Fruit fly (Drosophila melanogaster) whole organism, embryonic: ENCODE results near the gene CG3662.

Experiments used
- ATbp ChIP-seq: fragments of 200-800 bp; sonication (Bioruptor generic); optimal IDR thresholded peaks from 2 replicates; lab custom pipeline; 2017; ENCODE audit warnings: missing biosample characterization, mild to moderate bottlenecking, missing genetic modification characterization, missing genetic modification reagents
- Adf1 ChIP-seq: fragments of 200-800 bp; sonication (Bioruptor generic); IDR thresholded peaks from 2 replicates; pipeline ENCODE4 v1.3.6; 2022; ENCODE audit warnings: missing biosample characterization, missing genetic modification characterization
- B-H1 ChIP-seq: fragments of 200-800 bp; sonication (Bioruptor generic); IDR thresholded peaks from 3 replicates; pipeline ENCODE4 v1.3.6; 2022; ENCODE audit warnings: missing biosample characterization, missing genetic modification characterization
- Bdp1 ChIP-seq: fragments of 200-800 bp; sonication (Bioruptor generic); optimal IDR thresholded peaks from 3 replicates; lab custom pipeline; 2016; ENCODE audit warnings: missing biosample characterization, missing genetic modification characterization
- Bgb ChIP-seq: fragments of 200-800 bp; sonication (Bioruptor generic); IDR thresholded peaks from 2 replicates; pipeline ENCODE4 v1.3.6; 2022; ENCODE audit warnings: missing biosample characterization, missing genetic modification characterization; ENCODE audit not compliant: partially characterized antibody
- Bteb2 ChIP-seq: fragments of 200-800 bp; sonication (Bioruptor generic); optimal IDR thresholded peaks from 2 replicates; lab custom pipeline; 2016; ENCODE audit warnings: missing biosample characterization, missing genetic modification characterization
- CG10209 ChIP-seq: fragments of 200-800 bp; sonication (Bioruptor generic); optimal IDR thresholded peaks from 3 replicates; lab custom pipeline; 2017; ENCODE audit warnings: missing biosample characterization, mild to moderate bottlenecking, missing genetic modification characterization, missing genetic modification reagents
- CG10321 ChIP-seq: fragments of 200-800 bp; sonication (Bioruptor generic); IDR thresholded peaks from 2 replicates; pipeline ENCODE4 v1.3.6; 2022; ENCODE audit warnings: missing biosample characterization, missing genetic modification characterization
- CG16779 ChIP-seq: fragments of 200-800 bp; sonication (Bioruptor generic); IDR thresholded peaks from 2 replicates; pipeline ENCODE4 v1.3.6; 2022; ENCODE audit warnings: missing biosample characterization, missing genetic modification characterization
- CG18599 ChIP-seq: fragments of 200-800 bp; sonication (Bioruptor generic); optimal IDR thresholded peaks from 3 replicates; lab custom pipeline; 2017; ENCODE audit warnings: missing biosample characterization, missing genetic modification characterization, mild to moderate bottlenecking, moderate library complexity, missing genetic modification reagents
- CG18764 ChIP-seq: fragments of 200-800 bp; sonication (Bioruptor generic); optimal IDR thresholded peaks from 3 replicates; lab custom pipeline; 2016; ENCODE audit warnings: missing biosample characterization, missing genetic modification characterization
- CG2199 ChIP-seq: fragments of 200-800 bp; sonication (Bioruptor generic); IDR thresholded peaks from 3 replicates; pipeline ENCODE4 v1.3.6; 2022; ENCODE audit warnings: missing biosample characterization, missing genetic modification characterization
- CG3065 ChIP-seq: fragments of 200-800 bp; sonication (Bioruptor generic); optimal IDR thresholded peaks from 2 replicates; lab custom pipeline; 2016; ENCODE audit warnings: missing biosample characterization, missing genetic modification characterization
- CG3838 ChIP-seq: fragments of 200-800 bp; sonication (Bioruptor generic); optimal IDR thresholded peaks from 3 replicates; lab custom pipeline; 2016; ENCODE audit warnings: missing biosample characterization, missing genetic modification characterization
- CG42726 ChIP-seq: fragments of 200-800 bp; sonication (Bioruptor generic); IDR thresholded peaks from 2 replicates; pipeline ENCODE4 v1.3.6; 2022; ENCODE audit warnings: missing biosample characterization, missing genetic modification characterization; ENCODE audit not compliant: partially characterized antibody
- CG43689 ChIP-seq: fragments of 200-800 bp; sonication (Bioruptor generic); IDR thresholded peaks from 2 replicates; pipeline ENCODE4 v1.3.6; 2022; ENCODE audit warnings: missing biosample characterization, missing genetic modification characterization
- CG4707 ChIP-seq: fragments of 200-800 bp; sonication (Bioruptor generic); optimal IDR thresholded peaks from 2 replicates; lab custom pipeline; 2018; ENCODE audit warnings: missing biosample characterization, mild to moderate bottlenecking, missing genetic modification characterization, moderate library complexity
- CG4730 ChIP-seq: fragments of 200-800 bp; sonication (Bioruptor generic); IDR thresholded peaks from 2 replicates; pipeline ENCODE4 v1.3.6; 2022; ENCODE audit warnings: missing biosample characterization, missing genetic modification characterization
- CG7556 ChIP-seq: fragments of 200-800 bp; sonication (Bioruptor generic); optimal IDR thresholded peaks from 2 replicates; lab custom pipeline; 2017; ENCODE audit warnings: missing biosample characterization, mild to moderate bottlenecking, missing genetic modification characterization
- Dll ChIP-seq: fragments of 200-800 bp; sonication (Bioruptor generic); IDR thresholded peaks from 4 replicates; pipeline ENCODE4 v1.3.6; 2022; ENCODE audit warnings: missing biosample characterization, missing genetic modification characterization; ENCODE audit not compliant: partially characterized antibody
- Gug ChIP-seq: fragments of 200-800 bp; sonication (Bioruptor generic); IDR thresholded peaks from 4 replicates; pipeline ENCODE4 v1.3.6; 2022; ENCODE audit warnings: missing biosample characterization, missing genetic modification characterization
- HLH54F ChIP-seq: fragments of 200-800 bp; sonication (Bioruptor generic); optimal IDR thresholded peaks from 3 replicates; lab custom pipeline; 2016; ENCODE audit warnings: missing biosample characterization, missing genetic modification characterization
- HLHmδ ChIP-seq: fragments of 200-800 bp; sonication (Bioruptor generic); optimal IDR thresholded peaks from 2 replicates; lab custom pipeline; 2018; ENCODE audit warnings: missing biosample characterization, mild to moderate bottlenecking, missing genetic modification characterization, moderate library complexity
- Hey ChIP-seq: fragments of 200-800 bp; sonication (Bioruptor generic); optimal IDR thresholded peaks from 3 replicates; lab custom pipeline; 2018; ENCODE audit warnings: missing biosample characterization, mild to moderate bottlenecking, missing genetic modification characterization
- HmgZ ChIP-seq: fragments of 200-800 bp; sonication (Bioruptor generic); optimal IDR thresholded peaks from 2 replicates; lab custom pipeline; 2018; ENCODE audit warnings: missing biosample characterization, mild to moderate bottlenecking, missing genetic modification characterization
- MESR4 ChIP-seq: fragments of 200-800 bp; sonication (Bioruptor generic); optimal IDR thresholded peaks from 2 replicates; lab custom pipeline; 2018; ENCODE audit warnings: missing biosample characterization, mild to moderate bottlenecking, missing genetic modification characterization, moderate library complexity
- Neu2 ChIP-seq: fragments of 200-800 bp; sonication (Bioruptor generic); optimal IDR thresholded peaks from 3 replicates; lab custom pipeline; 2016; ENCODE audit warnings: missing biosample characterization, missing genetic modification characterization, borderline replicate concordance
- Nf-YB ChIP-seq: fragments of 200-800 bp; sonication (Bioruptor generic); optimal IDR thresholded peaks from 3 replicates; lab custom pipeline; 2019; ENCODE audit warnings: missing biosample characterization, mild to moderate bottlenecking, missing genetic modification characterization, moderate library complexity
- Ptx1 ChIP-seq: fragments of 200-800 bp; sonication (Bioruptor generic); IDR thresholded peaks from 2 replicates; pipeline ENCODE4 v1.3.6; 2022; ENCODE audit warnings: missing biosample characterization, missing genetic modification characterization
- ab ChIP-seq: fragments of 200-800 bp; sonication (Bioruptor generic); optimal IDR thresholded peaks from 2 replicates; lab custom pipeline; 2016; ENCODE audit warnings: missing biosample characterization, missing genetic modification characterization
- aop ChIP-seq: fragments of 200-800 bp; sonication (Bioruptor generic); IDR thresholded peaks from 2 replicates; pipeline ENCODE4 v1.3.6; 2022; ENCODE audit warnings: missing biosample characterization, missing genetic modification characterization
- ap ChIP-seq: fragments of 200-800 bp; sonication (Bioruptor generic); IDR thresholded peaks from 2 replicates; pipeline ENCODE4 v1.3.6; 2022; ENCODE audit warnings: missing biosample characterization, missing genetic modification characterization
- bab2 ChIP-seq: fragments of 200-800 bp; sonication (Bioruptor generic); optimal IDR thresholded peaks from 2 replicates; lab custom pipeline; 2016; ENCODE audit warnings: missing biosample characterization, missing genetic modification characterization
- cato ChIP-seq: fragments of 200-800 bp; sonication (Bioruptor generic); optimal IDR thresholded peaks from 2 replicates; lab custom pipeline; 2016; ENCODE audit warnings: missing biosample characterization, missing genetic modification characterization, borderline replicate concordance
- crp ChIP-seq, 2 experiments: fragments of 200-800 bp; sonication (Bioruptor generic); optimal IDR thresholded peaks; 2 replicates in 1 of 2; 3 replicates in 1 of 2; lab custom pipeline; 2017; ENCODE audit warnings: missing biosample characterization in 2 of 2, missing genetic modification characterization in 2 of 2, mild to moderate bottlenecking in 1 of 2, moderate library complexity in 1 of 2
- fu2 ChIP-seq: fragments of 200-800 bp; sonication (Bioruptor generic); optimal IDR thresholded peaks from 2 replicates; lab custom pipeline; 2016; ENCODE audit warnings: missing biosample characterization, missing genetic modification characterization
- gcm2 ChIP-seq: fragments of 200-800 bp; sonication (Bioruptor generic); optimal IDR thresholded peaks from 2 replicates; lab custom pipeline; 2016; ENCODE audit warnings: missing biosample characterization, missing genetic modification characterization
- ken ChIP-seq: fragments of 200-800 bp; sonication (Bioruptor generic); IDR thresholded peaks from 3 replicates; pipeline ENCODE4 v1.3.6; 2022; ENCODE audit warnings: missing biosample characterization, missing genetic modification characterization
- nau ChIP-seq: fragments of 200-800 bp; sonication (Bioruptor generic); optimal IDR thresholded peaks from 3 replicates; lab custom pipeline; 2017; ENCODE audit warnings: missing biosample characterization, mild to moderate bottlenecking, missing genetic modification characterization, missing genetic modification reagents
- nerfin-2 ChIP-seq: fragments of 200-800 bp; sonication (Bioruptor generic); IDR thresholded peaks from 2 replicates; pipeline ENCODE4 v1.3.6; 2022; ENCODE audit warnings: missing biosample characterization, missing genetic modification characterization; ENCODE audit not compliant: partially characterized antibody
- otp ChIP-seq: fragments of 200-800 bp; sonication (Bioruptor generic); IDR thresholded peaks from 3 replicates; pipeline ENCODE4, ENCODE4 v1.3.6; 2022; ENCODE audit warnings: missing biosample characterization, missing genetic modification characterization
- phol ChIP-seq: fragments of 200-800 bp; sonication (Bioruptor generic); optimal IDR thresholded peaks from 3 replicates; lab custom pipeline; 2018; ENCODE audit warnings: missing biosample characterization, mild to moderate bottlenecking, missing genetic modification characterization, moderate library complexity
- pnt ChIP-seq: fragments of 200-800 bp; sonication (Bioruptor generic); optimal IDR thresholded peaks from 3 replicates; lab custom pipeline; 2016; ENCODE audit warnings: missing biosample characterization, missing genetic modification characterization
- run ChIP-seq: fragments of 200-800 bp; sonication (Bioruptor generic); optimal IDR thresholded peaks from 3 replicates; lab custom pipeline; 2018; ENCODE audit warnings: missing biosample characterization, mild to moderate bottlenecking, missing genetic modification characterization
- sens ChIP-seq: fragments of 200-800 bp; sonication (Bioruptor generic); peaks from one replicate; lab custom pipeline; 2016; ENCODE audit warnings: missing biosample characterization, missing genetic modification characterization
- sob ChIP-seq: fragments of 200-800 bp; sonication (Bioruptor generic); IDR thresholded peaks from 2 replicates; pipeline ENCODE4 v1.3.6; 2022; ENCODE audit warnings: missing biosample characterization, missing genetic modification characterization
- sqz ChIP-seq: fragments of 200-800 bp; sonication (Bioruptor generic); optimal IDR thresholded peaks from 3 replicates; lab custom pipeline; 2018; ENCODE audit warnings: missing biosample characterization, mild to moderate bottlenecking, missing genetic modification characterization
- tio ChIP-seq: fragments of 200-800 bp; sonication (Bioruptor generic); optimal IDR thresholded peaks from 2 replicates; lab custom pipeline; 2017; ENCODE audit warnings: missing biosample characterization, missing genetic modification characterization, inconsistent platforms
- vfl ChIP-seq: fragments of 200-800 bp; sonication (Bioruptor generic); optimal IDR thresholded peaks from 2 replicates; lab custom pipeline; 2016; ENCODE audit warnings: missing biosample characterization, missing genetic modification characterization

Gene CG3662

DNA sequence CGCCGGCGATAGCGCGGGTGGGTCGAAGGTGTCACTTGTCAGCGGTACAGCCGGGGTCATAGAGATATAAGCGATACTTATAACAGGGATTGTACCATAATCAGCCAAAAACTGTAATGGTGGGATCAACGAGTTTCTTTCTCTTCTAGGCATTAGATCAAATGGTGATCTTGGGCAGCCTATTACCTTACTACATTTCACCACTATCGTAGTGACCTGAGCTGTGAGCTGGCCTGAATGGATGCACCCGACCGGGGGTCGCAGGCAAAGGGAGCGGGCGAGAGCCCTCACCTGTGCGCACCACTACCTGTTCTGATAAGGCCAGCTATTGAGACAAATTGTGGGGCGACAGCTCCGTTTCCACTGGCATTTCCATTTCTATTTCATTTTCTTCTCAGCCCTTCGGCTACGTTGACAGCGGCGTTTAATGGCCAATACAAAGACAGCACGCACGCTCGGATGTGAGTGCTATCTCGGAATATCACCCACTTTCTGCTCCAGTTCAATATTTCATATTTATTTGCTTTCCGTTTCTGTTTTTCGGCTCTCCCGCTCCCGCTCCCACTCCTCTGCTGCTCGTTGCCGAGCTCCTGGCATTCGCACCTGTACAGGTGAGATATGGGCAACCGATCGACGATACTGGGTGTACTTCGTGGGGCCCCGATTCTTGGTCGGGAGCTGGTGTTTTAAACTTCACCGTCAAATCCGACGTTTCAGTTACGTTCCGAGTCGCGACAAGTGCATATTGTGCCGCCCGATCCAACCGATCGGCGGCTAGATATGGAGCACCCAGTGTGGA lies 35.8 kb downstream of the CG3662 start (continued):
- TF ChIP-seq CG4707 (GFP tag; lab: Kevin White, UChicago) (peak; percentile 64), B-H1 (peak; percentile 73), gcm2 (no peak), cato (GFP tag; lab: Kevin White, UChicago) (peak; percentile 46), Neu2 (GFP tag; lab: Kevin White, UChicago) (no peak), HLHmδ (GFP tag; lab: Kevin White, UChicago) (no peak), crp (GFP tag; optimal IDR thresholded peaks at IDR 0.05; lab: Kevin White, UChicago) (peak in 1 of 2 experiments; percentile 23), CG10209 (GFP tag; lab: Kevin White, UChicago) (peak; percentile 80), CG43689 (GFP tag; lab: Robert Waterston, UW) (peak; percentile 53; the same call in 1 of the 2 replicates), Gug (peak; percentile 85), vfl (peak; percentile 38), HLH54F (GFP tag; lab: Kevin White, UChicago) (peak; percentile 38), Nf-YB (peak; percentile 56), otp (peak; percentile 89), ken (GFP tag; lab: Robert Waterston, UW) (peak; percentile 89), sens (GFP tag; lab: Kevin White, UChicago) (peak; percentile 89), CG7556 (GFP tag; lab: Kevin White, UChicago) (peak; percentile 64), CG2199 (GFP tag; lab: Robert Waterston, UW) (peak; percentile 83; the same call in 1 of the 3 replicates), Adf1 (GFP tag; lab: Robert Waterston, UW) (no peak), run (no peak), CG3838 (GFP tag; lab: Kevin White, UChicago) (no peak), Bteb2 (no peak), sqz (peak; percentile 36), CG18764 (GFP tag; lab: Kevin White, UChicago) (peak; percentile 40), Hey (no peak), Bdp1 (GFP tag; lab: Kevin White, UChicago) (peak; percentile 50), fu2 (peak; percentile 22), MESR4 (no peak), CG42726 (GFP tag; lab: Robert Waterston, UW) (no peak), Dll (no peak), ATbp (GFP tag; lab: Kevin White, UChicago) (peak; percentile 85), CG3065 (GFP tag; lab: Kevin White, UChicago) (peak; percentile 34), phol (tag; lab: Kevin White, UChicago) (peak; percentile 79), pnt (peak; percentile 69), Bgb (GFP tag; lab: Robert Waterston, UW) (no peak), bab2 (peak; percentile 58), Ptx1 (GFP tag; lab: Robert Waterston, UW) (peak; percentile 82), ab (GFP tag; lab: Kevin White, UChicago) (peak; percentile 40), tio (GFP tag; lab: Kevin White, UChicago) (peak; percentile 62), HmgZ (tag; lab: Kevin White, UChicago) (no peak), aop (GFP tag; lab: Robert Waterston, UW) (peak; percentile 52; the same call in 1 of the 2 replicates), nau (peak; percentile 73), CG18599 (GFP tag; lab: Kevin White, UChicago) (peak; percentile 75), CG16779 (GFP tag; lab: Robert Waterston, UW) (0 out of 2 replicates have a peak, but pooled peaks have one; percentile 47), CG4730 (GFP tag; lab: Robert Waterston, UW) (peak; percentile 85), sob (GFP tag; lab: Robert Waterston, UW) (peak; percentile 68; the same call in 1 of the 2 replicates), nerfin-2 (GFP tag; lab: Robert Waterston, UW) (no peak), CG10321 (GFP tag; lab: Robert Waterston, UW) (peak; percentile 27; the same call in 1 of the 2 replicates), ap (GFP tag; lab: Robert Waterston, UW) (peak; percentile 83)
